Worm (Caenorhabditis elegans): ENCODE results near the gene ZK593.3.

The ZK593.3 gene

DNA sequence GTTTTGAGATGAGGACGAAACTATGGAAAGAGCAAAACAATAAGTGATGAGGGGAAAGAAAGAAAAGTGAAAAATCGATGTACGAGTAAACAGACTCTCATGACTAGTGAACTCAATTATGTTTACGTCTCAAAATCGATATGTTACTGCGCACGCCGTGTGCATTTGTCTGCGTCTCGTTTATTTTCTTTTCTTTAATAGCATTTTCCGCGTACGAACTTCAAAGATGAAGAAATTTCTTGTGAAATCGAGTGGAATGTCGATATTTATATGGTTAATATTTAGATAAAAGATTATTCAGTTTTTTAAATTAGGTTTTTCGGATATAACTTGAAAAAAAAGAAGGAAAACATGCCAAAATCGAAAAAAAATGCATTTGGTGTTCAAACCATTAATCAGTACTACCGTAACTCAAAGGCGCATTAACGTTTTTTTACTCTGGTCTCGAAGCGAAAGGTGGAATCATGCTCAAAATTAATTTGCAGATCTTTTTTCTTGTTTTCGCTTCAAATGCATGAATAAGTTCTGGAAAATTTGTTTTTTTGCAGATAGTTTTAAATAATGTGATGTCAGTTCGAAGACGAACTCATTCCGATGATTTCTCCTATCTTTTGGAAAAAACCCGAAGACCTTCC is 21.5 kb downstream of the ZK593.3 start, which contains the start of gene fic-1 (continued):
- TF ChIP-seq pha-4 (GFP tag; IDR thresholded peaks at IDR 0.05) (no peak), pha-4 (tag; optimal IDR thresholded peaks at IDR 0.05) (peak; percentile 88), ceh-82 (tag; optimal IDR thresholded peaks at IDR 0.05) (no peak), lin-15B (tag; optimal IDR thresholded peaks at IDR 0.05) (no peak), egl-43 (GFP tag; IDR thresholded peaks at IDR 0.05) (no peak), nhr-42 (GFP tag; IDR thresholded peaks at IDR 0.05) (no peak), skn-1 (tag; optimal IDR thresholded peaks at IDR 0.05) (no peak), ZK546.5 (tag; optimal IDR thresholded peaks at IDR 0.05) (no peak), nhr-11 (tag; optimal IDR thresholded peaks at IDR 0.05) (peak; percentile 57), F44E2.7 (GFP tag; IDR thresholded peaks at IDR 0.05) (no peak), nhr-111 (GFP tag; optimal IDR thresholded peaks at IDR 0.05) (no peak), hmg-1.1 (GFP tag; IDR thresholded peaks at IDR 0.05) (0 out of 2 replicates have a peak, but pooled peaks have one; percentile 39), ces-1 (GFP tag; optimal IDR thresholded peaks at IDR 0.05) (peak; percentile 92), lin-29 (GFP tag; IDR thresholded peaks at IDR 0.05) (no peak), nhr-102 (tag; optimal IDR thresholded peaks at IDR 0.05) (no peak), zip-11 (GFP tag; IDR thresholded peaks at IDR 0.05) (no peak), T20F7.1 (GFP tag; optimal IDR thresholded peaks at IDR 0.05) (peak; percentile 56), daf-16 (GFP tag; optimal IDR thresholded peaks at IDR 0.05) (peak in 1 of 2 experiments; percentile 26), daf-16 (tag; optimal IDR thresholded peaks at IDR 0.05) (peak; percentile 94), duxl-1 (tag; optimal IDR thresholded peaks at IDR 0.05; ENCODE audit: poor library complexity) (no peak), ceh-32 (tag; optimal IDR thresholded peaks at IDR 0.05; ENCODE audit: poor library complexity) (no peak), egl-27 (tag; optimal IDR thresholded peaks at IDR 0.05) (no peak), unc-130 (GFP tag; optimal IDR thresholded peaks at IDR 0.05) (no peak), vab-7 (GFP tag; IDR thresholded peaks at IDR 0.05) (no peak), D1046.2 (GFP tag; IDR thresholded peaks at IDR 0.05) (no peak), F26F4.8 (GFP tag; conservative IDR thresholded peaks at IDR 0.05) (no peak), lin-1 (GFP tag; IDR thresholded peaks at IDR 0.05) (no peak), aly-2 (tag; optimal IDR thresholded peaks at IDR 0.05) (no peak), nhr-77 (tag; optimal IDR thresholded peaks at IDR 0.05) (no peak), F37D6.2 (tag; optimal IDR thresholded peaks at IDR 0.05) (peak; percentile 28), nhr-76 (tag; optimal IDR thresholded peaks at IDR 0.05) (no peak), zfp-3 (GFP tag; conservative IDR thresholded peaks at IDR 0.05) (no peak), T26A8.4 (GFP tag; IDR thresholded peaks at IDR 0.05) (no peak), F10B5.3 (tag; optimal IDR thresholded peaks at IDR 0.05) (no peak), set-16 (GFP tag; IDR thresholded peaks at IDR 0.05) (no peak), tra-1 (GFP tag; IDR thresholded peaks at IDR 0.05) (no peak), fkh-10 (GFP tag; optimal IDR thresholded peaks at IDR 0.05) (peak; percentile 95), lir-3 (tag; optimal IDR thresholded peaks at IDR 0.05) (no peak), nhr-28 (tag; optimal IDR thresholded peaks at IDR 0.05) (peak; percentile 14), cey-2 (tag; optimal IDR thresholded peaks at IDR 0.05; ENCODE audit: borderline replicate concordance, insufficient read depth) (no peak), hif-1 (tag; optimal IDR thresholded peaks at IDR 0.05) (peak in 1 of 2 experiments; percentile 26), arid-1 (GFP tag; conservative IDR thresholded peaks at IDR 0.05) (no peak), nhr-10 (tag; optimal IDR thresholded peaks at IDR 0.05) (no peak), lin-13 (GFP tag; optimal IDR thresholded peaks at IDR 0.05) (no peak), mes-2 (tag; optimal IDR thresholded peaks at IDR 0.05; ENCODE audit: poor library complexity, severe bottlenecking) (peak; percentile 41), ztf-7 (tag; optimal IDR thresholded peaks at IDR 0.05) (no peak), lsy-2 (tag; optimal IDR thresholded peaks at IDR 0.05) (peak; percentile 32 to 77), lin-39 (tag; optimal IDR thresholded peaks at IDR 0.05) (no peak), ceh-62 (tag; optimal IDR thresholded peaks at IDR 0.05) (no peak), spr-1 (tag; optimal IDR thresholded peaks at IDR 0.05) (no peak), F49E8.2 (tag; optimal IDR thresholded peaks at IDR 0.05; ENCODE audit: borderline replicate concordance) (no peak)

Measured in whole organism, L4 larva.